Fruit fly (Drosophila melanogaster) whole organism, pupa: Measurements from ENCODE around the gene comm2.

Experiments
- CG10348 ChIP-seq: fragments of 200-800 bp; sonication (Bioruptor generic); IDR thresholded peaks from 2 replicates; pipeline ENCODE4 v1.3.6; 2022; ENCODE audit warnings: missing biosample characterization, missing genetic modification characterization
- CG17806 ChIP-seq: fragments of 200-800 bp; sonication (Bioruptor generic); optimal IDR thresholded peaks from 2 replicates; lab custom pipeline; 2018; ENCODE audit warnings: missing biosample characterization, mild to moderate bottlenecking, missing genetic modification characterization, moderate library complexity
- CG32121 ChIP-seq: fragments of 200-800 bp; sonication (Bioruptor generic); IDR thresholded peaks from 2 replicates; pipeline ENCODE4 v1.3.6; 2022; ENCODE audit warnings: missing biosample characterization, missing genetic modification characterization
- CG34367 ChIP-seq: fragments of 200-800 bp; sonication (Bioruptor generic); optimal IDR thresholded peaks from 2 replicates; lab custom pipeline; 2018; ENCODE audit warnings: missing biosample characterization, mild to moderate bottlenecking, missing genetic modification characterization
- CG4496 ChIP-seq: fragments of 200-800 bp; sonication (Bioruptor generic); IDR thresholded peaks from 3 replicates; pipeline ENCODE4 v1.3.6; 2022; ENCODE audit warnings: missing biosample characterization, missing genetic modification characterization
- CG8301 ChIP-seq: fragments of 200-800 bp; sonication (Bioruptor generic); optimal IDR thresholded peaks from 2 replicates; lab custom pipeline; 2018; ENCODE audit warnings: missing biosample characterization, mild to moderate bottlenecking, missing genetic modification characterization
- CG9948 ChIP-seq: fragments of 200-800 bp; sonication (Bioruptor generic); optimal IDR thresholded peaks from 2 replicates; lab custom pipeline; 2018; ENCODE audit warnings: missing biosample characterization, mild to moderate bottlenecking, missing genetic modification characterization, moderate library complexity
- D1 ChIP-seq: fragments of 200-800 bp; sonication (Bioruptor generic); optimal IDR thresholded peaks from 2 replicates; lab custom pipeline; 2018; ENCODE audit warnings: missing biosample characterization, mild to moderate bottlenecking, missing genetic modification characterization, moderate library complexity
- EcR ChIP-seq: fragments of 200-800 bp; sonication (Bioruptor generic); optimal IDR thresholded peaks from 3 replicates; lab custom pipeline; 2019; ENCODE audit warnings: missing biosample characterization, missing genetic modification characterization, mild to moderate bottlenecking, moderate library complexity, missing genetic modification reagents
- Pif1A ChIP-seq: fragments of 200-800 bp; sonication (Bioruptor generic); optimal IDR thresholded peaks from 3 replicates; lab custom pipeline; 2016; ENCODE audit warnings: missing biosample characterization, missing genetic modification characterization
- Pif1B ChIP-seq: fragments of 200-800 bp; sonication (Bioruptor generic); optimal IDR thresholded peaks from 3 replicates; lab custom pipeline; 2016; ENCODE audit warnings: missing biosample characterization, missing genetic modification characterization
- Snoo ChIP-seq: fragments of 200-800 bp; sonication (Bioruptor generic); optimal IDR thresholded peaks from 3 replicates; lab custom pipeline; 2017; ENCODE audit warnings: missing biosample characterization, mild to moderate bottlenecking, missing genetic modification characterization, inconsistent platforms
- fd96Ca ChIP-seq: fragments of 200-800 bp; sonication (Bioruptor generic); IDR thresholded peaks from 3 replicates; pipeline ENCODE4 v1.3.6; 2022; ENCODE audit warnings: missing biosample characterization, missing genetic modification characterization
- gl ChIP-seq: fragments of 200-800 bp; sonication (Bioruptor generic); optimal IDR thresholded peaks from 2 replicates; lab custom pipeline; 2018; ENCODE audit warnings: missing biosample characterization, mild to moderate bottlenecking, missing genetic modification characterization

- TF ChIP-seq CG10348 (GFP tag; lab: Robert Waterston, UW) (no peak), fd96Ca (GFP tag; lab: Robert Waterston, UW) (no peak), CG34367 (tag; lab: Kevin White, UChicago) (no peak), EcR (GFP tag; lab: Kevin White, UChicago) (no peak), CG8301 (tag; lab: Kevin White, UChicago) (no peak), gl (no peak), CG4496 (no peak), CG32121 (GFP tag; lab: Robert Waterston, UW) (no peak), CG9948 (no peak), Snoo (tag; lab: Kevin White, UChicago) (no peak), D1 (no peak), Pif1B (GFP tag; lab: Kevin White, UChicago) (no peak), Pif1A (no peak), CG17806 (tag; lab: Kevin White, UChicago) (no peak)
These were observed 21.4 kb downstream of the comm2 start for dm6 chr3L:15678284-15678683.
